Worm (Caenorhabditis elegans) whole organism, young adult: ENCODE data around the gene C42D8.9.

Experiments used
- C17E4.6 ChIP-seq: fragments of 200-800 bp; sonication (Bioruptor generic); IDR thresholded peaks from 2 replicates; pipeline ENCODE4 v1.3.6; 2022; ENCODE audit warnings: missing genetic modification reagents, missing genetic modification characterization, missing compliant biosample characterization
- F22D6.2 ChIP-seq: sonication (generic microtip); optimal IDR thresholded peaks from 2 replicates; lab custom pipeline; 2016; ENCODE audit warnings: mild to moderate bottlenecking, missing genetic modification characterization, missing compliant biosample characterization
- F23B12.7 ChIP-seq: sonication (generic microtip); optimal IDR thresholded peaks from 2 replicates; lab custom pipeline; 2017; ENCODE audit warnings: missing genetic modification characterization, mild to moderate bottlenecking, missing compliant biosample characterization, antibody characterized with exemption, moderate library complexity; ENCODE audit not compliant: insufficient read depth
- F37B4.10 ChIP-seq: fragments of 200-800 bp; sonication (Bioruptor generic); IDR thresholded peaks from 2 replicates; pipeline ENCODE4 v1.3.6; 2022; ENCODE audit warnings: missing genetic modification characterization, missing compliant biosample characterization
- F39B2.1 ChIP-seq: fragments of 200-800 bp; sonication (Bioruptor generic); IDR thresholded peaks from 2 replicates; pipeline ENCODE4 v1.3.6; 2022; ENCODE audit warnings: missing genetic modification reagents, missing genetic modification characterization, missing compliant biosample characterization
- F49E8.2 ChIP-seq: sonication (generic microtip); optimal IDR thresholded peaks from 3 replicates; lab custom pipeline; 2017; ENCODE audit warnings: missing genetic modification characterization, mild to moderate bottlenecking, missing compliant biosample characterization, antibody characterized with exemption, moderate library complexity; ENCODE audit not compliant: insufficient read depth
- F52B5.7 ChIP-seq: sonication (generic microtip); optimal IDR thresholded peaks from 2 replicates; lab custom pipeline; 2016; ENCODE audit warnings: mild to moderate bottlenecking, missing genetic modification characterization, missing compliant biosample characterization
- F57A8.1 ChIP-seq: fragments of 200-800 bp; sonication (Bioruptor generic); optimal IDR thresholded peaks from 2 replicates; lab custom pipeline; 2018; ENCODE audit warnings: mild to moderate bottlenecking, missing genetic modification characterization, moderate library complexity, missing compliant biosample characterization
- Y56A3A.18 ChIP-seq: fragments of 200-800 bp; sonication (Bioruptor generic); IDR thresholded peaks from 2 replicates; pipeline ENCODE4 v1.3.6; 2022; ENCODE audit warnings: missing genetic modification reagents, missing genetic modification characterization, missing compliant biosample characterization
- Y95B8A.8 ChIP-seq: fragments of 200-800 bp; sonication (Bioruptor generic); IDR thresholded peaks from 2 replicates; pipeline ENCODE4 v1.3.6; 2022; ENCODE audit warnings: missing genetic modification reagents, missing genetic modification characterization, missing compliant biosample characterization
- akir-1 ChIP-seq: fragments of 200-800 bp; sonication (Bioruptor generic); optimal IDR thresholded peaks from 2 replicates; lab custom pipeline; 2018; ENCODE audit warnings: mild to moderate bottlenecking, missing genetic modification characterization, moderate library complexity, missing compliant biosample characterization
- ama-1 ChIP-seq, 3 experiments: fragments of 150-350 bp in 1 of 3; sonication (generic microtip) in 2 of 3; optimal IDR thresholded peaks; 2 replicates each; lab custom pipeline; 2014 to 2018; ENCODE audit warnings: missing biosample characterization in 2 of 3, missing genetic modification characterization in 2 of 3, missing genetic modification reagents in 2 of 3
- aptf-2 ChIP-seq: fragments of 200-800 bp; sonication (Bioruptor generic); conservative IDR thresholded peaks from 2 replicates; pipeline ENCODE4 v1.3.6; 2022; ENCODE audit warnings: missing genetic modification reagents, missing genetic modification characterization, missing compliant biosample characterization
- atf-7 ChIP-seq: sonication (generic microtip); optimal IDR thresholded peaks from 2 replicates; lab custom pipeline; 2017; ENCODE audit warnings: mild to moderate bottlenecking, missing genetic modification characterization, missing compliant biosample characterization
- attf-6 ChIP-seq: fragments of 200-800 bp; sonication (Bioruptor generic); IDR thresholded peaks from 2 replicates; pipeline ENCODE4 v1.3.6; 2022; ENCODE audit warnings: missing genetic modification reagents, missing genetic modification characterization, missing compliant biosample characterization
- ceh-27 ChIP-seq: fragments of 200-800 bp; sonication (Bioruptor generic); optimal IDR thresholded peaks from 2 replicates; lab custom pipeline; 2018; ENCODE audit warnings: mild to moderate bottlenecking, missing genetic modification characterization, moderate library complexity, missing compliant biosample characterization
- ceh-40 ChIP-seq: fragments of 200-800 bp; sonication (Bioruptor generic); IDR thresholded peaks from 2 replicates; pipeline ENCODE4 v1.3.6; 2022; ENCODE audit warnings: missing genetic modification characterization, missing compliant biosample characterization
- ceh-58 ChIP-seq: fragments of 200-800 bp; sonication (Bioruptor generic); IDR thresholded peaks from 2 replicates; pipeline ENCODE4 v1.3.6; 2022; ENCODE audit warnings: missing genetic modification characterization, missing compliant biosample characterization
- dpff-1 ChIP-seq: sonication (generic microtip); optimal IDR thresholded peaks from 2 replicates; lab custom pipeline; 2017; ENCODE audit warnings: mild to moderate bottlenecking, missing genetic modification characterization, missing compliant biosample characterization
- egl-44 ChIP-seq: fragments of 200-800 bp; sonication (Bioruptor generic); IDR thresholded peaks from 2 replicates; pipeline ENCODE4 v1.3.6; 2022; ENCODE audit warnings: missing genetic modification reagents, missing genetic modification characterization, missing compliant biosample characterization
- egrh-3 ChIP-seq: fragments of 200-800 bp; sonication (Bioruptor generic); IDR thresholded peaks from 2 replicates; pipeline ENCODE4 v1.3.6; 2022; ENCODE audit warnings: missing genetic modification reagents, missing genetic modification characterization, missing compliant biosample characterization
- ets-4 ChIP-seq: fragments of 200-800 bp; sonication (Bioruptor generic); optimal IDR thresholded peaks from 2 replicates; lab custom pipeline; 2018; ENCODE audit warnings: mild to moderate bottlenecking, missing genetic modification characterization, missing compliant biosample characterization
- him-1 ChIP-seq: sonication (generic microtip); optimal IDR thresholded peaks from 2 replicates; lab custom pipeline; 2016; ENCODE audit warnings: missing genotype, missing genetic modification reagents, missing genetic modification characterization, missing compliant biosample characterization
- hlh-12 ChIP-seq: sonication (generic microtip); optimal IDR thresholded peaks from 2 replicates; lab custom pipeline; 2016; ENCODE audit warnings: missing genetic modification characterization, missing compliant biosample characterization
- hlh-26 ChIP-seq: fragments of 200-800 bp; sonication (Bioruptor generic); conservative IDR thresholded peaks from 2 replicates; pipeline ENCODE4 v1.3.6; 2022; ENCODE audit warnings: missing genetic modification reagents, missing genetic modification characterization, missing compliant biosample characterization
- lag-1 ChIP-seq: fragments of 200-800 bp; sonication (Bioruptor generic); IDR thresholded peaks from 2 replicates; pipeline ENCODE4 v1.3.6; 2022; ENCODE audit warnings: missing genetic modification reagents, missing genetic modification characterization, missing compliant biosample characterization
- let-526 ChIP-seq: fragments of 200-800 bp; sonication (Bioruptor generic); IDR thresholded peaks from 2 replicates; pipeline ENCODE4 v1.3.6; 2022; ENCODE audit warnings: missing genetic modification reagents, missing genetic modification characterization, missing compliant biosample characterization
- let-607 ChIP-seq, 2 experiments: fragments of 200-800 bp in 1 of 2; sonication (Bioruptor generic) in 1 of 2; sonication (generic microtip) in 1 of 2; optimal IDR thresholded peaks; 2 replicates each; lab custom pipeline; 2016 to 2018; ENCODE audit warnings: mild to moderate bottlenecking in 2 of 2, missing compliant biosample characterization in 2 of 2, missing genetic modification characterization in 2 of 2, moderate library complexity in 2 of 2, missing genotype in 1 of 2
- lin-26 ChIP-seq: fragments of 200-800 bp; sonication (Bioruptor generic); IDR thresholded peaks from 2 replicates; pipeline ENCODE4 v1.3.6; 2022; ENCODE audit warnings: missing genetic modification reagents, missing genetic modification characterization, missing compliant biosample characterization
- lin-40 ChIP-seq: sonication (generic microtip); optimal IDR thresholded peaks from 2 replicates; lab custom pipeline; 2016; ENCODE audit warnings: missing genetic modification characterization, mild to moderate bottlenecking, missing compliant biosample characterization, missing genotype, missing genetic modification reagents
- lin-54 ChIP-seq: fragments of 200-800 bp; sonication (Bioruptor generic); optimal IDR thresholded peaks from 2 replicates; lab custom pipeline; 2018; ENCODE audit warnings: mild to moderate bottlenecking, missing genetic modification characterization, missing compliant biosample characterization
- lir-1 ChIP-seq: fragments of 200-800 bp; sonication (Bioruptor generic); conservative IDR thresholded peaks from 2 replicates; pipeline ENCODE4 v1.3.6; 2022; ENCODE audit warnings: missing genetic modification reagents, missing genetic modification characterization, missing compliant biosample characterization
- madf-3 ChIP-seq: fragments of 200-800 bp; sonication (Bioruptor generic); IDR thresholded peaks from 2 replicates; pipeline ENCODE4 v1.3.6; 2022; ENCODE audit warnings: missing genetic modification reagents, missing genetic modification characterization, missing compliant biosample characterization
- mcd-1 ChIP-seq: fragments of 200-800 bp; sonication (Bioruptor generic); IDR thresholded peaks from 2 replicates; pipeline ENCODE4 v1.3.6; 2022; ENCODE audit warnings: missing genetic modification reagents, missing genetic modification characterization, missing compliant biosample characterization
- nhr-27 ChIP-seq: fragments of 200-800 bp; sonication (Bioruptor generic); optimal IDR thresholded peaks from 2 replicates; lab custom pipeline; 2018; ENCODE audit warnings: mild to moderate bottlenecking, missing genetic modification characterization, moderate library complexity, missing compliant biosample characterization
- nhr-80 ChIP-seq: sonication (generic microtip); optimal IDR thresholded peaks from 2 replicates; lab custom pipeline; 2016; ENCODE audit warnings: missing genetic modification characterization, missing compliant biosample characterization
- pbrm-1 ChIP-seq: fragments of 200-800 bp; sonication (Bioruptor generic); IDR thresholded peaks from 2 replicates; pipeline ENCODE4 v1.3.6; 2022; ENCODE audit warnings: missing genetic modification reagents, missing genetic modification characterization, missing compliant biosample characterization
- rcor-1 ChIP-seq: fragments of 200-800 bp; sonication (Bioruptor generic); IDR thresholded peaks from 2 replicates; pipeline ENCODE4 v1.3.6; 2022; ENCODE audit warnings: missing genetic modification reagents, missing genetic modification characterization, missing compliant biosample characterization
- rec-8 ChIP-seq, 2 experiments: sonication (generic microtip); optimal IDR thresholded peaks; 2 replicates each; lab custom pipeline; 2016; ENCODE audit warnings: mild to moderate bottlenecking in 2 of 2, missing genetic modification characterization in 2 of 2, missing genetic modification reagents in 2 of 2, missing genotype in 2 of 2, missing biosample characterization in 1 of 2, missing compliant biosample characterization in 1 of 2, moderate library complexity in 1 of 2
- sdz-38 ChIP-seq: sonication (generic microtip); optimal IDR thresholded peaks from 2 replicates; lab custom pipeline; 2016; ENCODE audit warnings: missing genotype, missing genetic modification characterization, missing compliant biosample characterization
- snpc-3.4 ChIP-seq: sonication (generic microtip); optimal IDR thresholded peaks from 2 replicates; lab custom pipeline; 2017; ENCODE audit warnings: missing genetic modification characterization, mild to moderate bottlenecking, missing compliant biosample characterization, antibody characterized with exemption, moderate library complexity, missing genotype, missing genetic modification reagents
- somi-1 ChIP-seq: fragments of 200-800 bp; sonication (Bioruptor generic); optimal IDR thresholded peaks from 2 replicates; lab custom pipeline; 2018; ENCODE audit warnings: mild to moderate bottlenecking, missing genetic modification characterization, missing compliant biosample characterization
- tbp1 ChIP-seq: fragments of 200-800 bp; sonication (Bioruptor generic); optimal IDR thresholded peaks from 2 replicates; lab custom pipeline; 2018; ENCODE audit warnings: mild to moderate bottlenecking, missing genetic modification characterization, missing compliant biosample characterization
- zfh-2 ChIP-seq: fragments of 200-800 bp; sonication (Bioruptor generic); conservative IDR thresholded peaks from 2 replicates; pipeline ENCODE4 v1.3.6; 2022; ENCODE audit warnings: missing genetic modification reagents, missing genetic modification characterization, missing compliant biosample characterization
- zim-3 ChIP-seq: sonication (generic microtip); optimal IDR thresholded peaks from 2 replicates; lab custom pipeline; 2017; ENCODE audit warnings: mild to moderate bottlenecking, missing genetic modification characterization, moderate library complexity, missing compliant biosample characterization
- ztf-18 ChIP-seq: sonication (generic microtip); optimal IDR thresholded peaks from 2 replicates; lab custom pipeline; 2016; ENCODE audit warnings: missing genotype, mild to moderate bottlenecking, missing genetic modification characterization, missing compliant biosample characterization
- ztf-26 ChIP-seq: sonication (generic microtip); optimal IDR thresholded peaks from 2 replicates; lab custom pipeline; 2017; ENCODE audit warnings: missing genetic modification characterization, missing compliant biosample characterization
- ztf-3 ChIP-seq: fragments of 200-800 bp; sonication (Bioruptor generic); optimal IDR thresholded peaks from 2 replicates; lab custom pipeline; 2018; ENCODE audit warnings: mild to moderate bottlenecking, missing genetic modification characterization, missing compliant biosample characterization

C42D8.9 gene

ce11 chrX:5077696-5078343 is 29.0 kb downstream of the C42D8.9 start, which contains the start of gene cal-5 (continued):
- TF ChIP-seq F22D6.2 (tag; lab: Kevin White, UChicago) (no peak), ztf-26 (tag; lab: Kevin White, UChicago) (peak; percentile 66), F39B2.1 (no peak), ceh-40 (no peak), let-526 (GFP tag; lab: Robert Waterston, UW) (no peak), atf-7 (peak; percentile 28), lin-54 (GFP tag; lab: Kevin White, UChicago) (no peak), ets-4 (peak; percentile 10), somi-1 (no peak), aptf-2 (GFP tag; lab: Robert Waterston, UW) (no peak), rcor-1 (GFP tag; lab: Robert Waterston, UW) (no peak), F23B12.7 (tag; lab: Kevin White, UChicago) (no peak), hlh-12 (tag; lab: Kevin White, UChicago) (no peak), ztf-18 (tag; lab: Kevin White, UChicago) (no peak), attf-6 (GFP tag; lab: Robert Waterston, UW) (no peak), mcd-1 (no peak; the same call in 1 of the 2 replicates), nhr-27 (tag; lab: Kevin White, UChicago) (no peak), ceh-58 (no peak), dpff-1 (tag; lab: Kevin White, UChicago) (no peak), F49E8.2 (tag; lab: Kevin White, UChicago) (no peak), zfh-2 (GFP tag; lab: Robert Waterston, UW) (peak; percentile 97), F37B4.10 (no peak), lag-1 (GFP tag; lab: Robert Waterston, UW) (no peak), sdz-38 (tag; lab: Kevin White, UChicago) (no peak), let-607 (tag; optimal IDR thresholded peaks at IDR 0.05; lab: Kevin White, UChicago) (peak in 1 of 2 experiments; percentile 81), Y56A3A.18 (GFP tag; lab: Robert Waterston, UW) (no peak), egrh-3 (GFP tag; lab: Robert Waterston, UW) (peak; percentile 45), rec-8 (tag; optimal IDR thresholded peaks at IDR 0.05; lab: Kevin White, UChicago) (no peak), madf-3 (no peak), him-1 (tag; lab: Kevin White, UChicago) (no peak), pbrm-1 (GFP tag; lab: Robert Waterston, UW) (no peak), lin-40 (peak; percentile 46), zim-3 (no peak), C17E4.6 (GFP tag; lab: Robert Waterston, UW) (no peak), ama-1 (optimal IDR thresholded peaks at IDR 0.05; lab: Kevin White, UChicago) (no peak), ama-1 (GFP tag; optimal IDR thresholded peaks at IDR 0.05; lab: Kevin White, UChicago) (no peak), F57A8.1 (GFP tag; lab: Kevin White, UChicago) (no peak), nhr-80 (peak; percentile 94), lir-1 (GFP tag; lab: Robert Waterston, UW) (no peak), snpc-3.4 (tag; lab: Kevin White, UChicago) (no peak), tbp1 (no peak), F52B5.7 (no peak), Y95B8A.8 (GFP tag; lab: Robert Waterston, UW) (no peak), lin-26 (no peak), akir-1 (no peak), egl-44 (GFP tag; lab: Robert Waterston, UW) (no peak), hlh-26 (GFP tag; lab: Robert Waterston, UW) (no peak), ztf-3 (GFP tag; lab: Kevin White, UChicago) (no peak), ceh-27 (GFP tag; lab: Kevin White, UChicago) (no peak)
